Worm (Caenorhabditis elegans) whole organism, late embryonic: Measurements from ENCODE around the gene F48A11.4.

Experiments
- C08G9.2 ChIP-seq: sonication (generic microtip); optimal IDR thresholded peaks from 2 replicates; lab custom pipeline; 2016; ENCODE audit warnings: mild to moderate bottlenecking, missing genetic modification characterization, moderate library complexity, missing compliant biosample characterization
- F13H6.1 ChIP-seq: sonication (generic microtip); optimal IDR thresholded peaks from 2 replicates; lab custom pipeline; 2016; ENCODE audit warnings: missing genetic modification characterization, missing compliant biosample characterization
- K02D7.2 ChIP-seq: sonication (generic microtip); optimal IDR thresholded peaks from 2 replicates; lab custom pipeline; 2017; ENCODE audit warnings: mild to moderate bottlenecking, missing genetic modification characterization, missing compliant biosample characterization
- K09A11.1 ChIP-seq: sonication (generic microtip); optimal IDR thresholded peaks from 2 replicates; lab custom pipeline; 2017; ENCODE audit warnings: antibody characterized with exemption, mild to moderate bottlenecking, missing genetic modification characterization, missing compliant biosample characterization; ENCODE audit not compliant: insufficient read depth
- T23F11.4 ChIP-seq: fragments of 200-800 bp; sonication (Bioruptor generic); optimal IDR thresholded peaks from 2 replicates; lab custom pipeline; 2018; ENCODE audit warnings: mild to moderate bottlenecking, missing genetic modification characterization, missing compliant biosample characterization
- Y22D7AL.16 ChIP-seq: sonication (generic microtip); optimal IDR thresholded peaks from 2 replicates; lab custom pipeline; 2016; ENCODE audit warnings: missing genetic modification characterization, missing compliant biosample characterization
- ahr-1 ChIP-seq: sonication (generic microtip); optimal IDR thresholded peaks from 2 replicates; lab custom pipeline; 2016; ENCODE audit warnings: missing genetic modification characterization, missing compliant biosample characterization
- ama-1 ChIP-seq: fragments of 150-350 bp; optimal IDR thresholded peaks from 2 replicates; lab custom pipeline; 2014
- ceh-2 ChIP-seq: sonication (generic microtip); optimal IDR thresholded peaks from 2 replicates; lab custom pipeline; 2016; ENCODE audit warnings: missing genotype, missing genetic modification characterization, missing compliant biosample characterization
- ceh-22 ChIP-seq: sonication (generic microtip); optimal IDR thresholded peaks from 2 replicates; lab custom pipeline; 2017; ENCODE audit warnings: missing biosample characterization, missing genetic modification characterization
- ceh-24 ChIP-seq: sonication (generic microtip); optimal IDR thresholded peaks from 2 replicates; lab custom pipeline; 2016; ENCODE audit warnings: mild to moderate bottlenecking, missing genetic modification characterization, missing compliant biosample characterization
- ceh-34 ChIP-seq: sonication (generic microtip); optimal IDR thresholded peaks from 2 replicates; lab custom pipeline; 2016; ENCODE audit warnings: mild to moderate bottlenecking, missing genetic modification characterization, missing compliant biosample characterization
- ceh-45 ChIP-seq: fragments of 200-800 bp; sonication (Bioruptor generic); IDR thresholded peaks from 2 replicates; pipeline ENCODE4 v1.3.6; 2022; ENCODE audit warnings: missing genetic modification reagents, missing genetic modification characterization, missing compliant biosample characterization
- ceh-48 ChIP-seq: sonication (generic microtip); optimal IDR thresholded peaks from 2 replicates; lab custom pipeline; 2016; ENCODE audit warnings: missing genetic modification characterization, inconsistent platforms, missing compliant biosample characterization
- ceh-6 ChIP-seq: fragments of 200-800 bp; sonication (Bioruptor generic); optimal IDR thresholded peaks from 2 replicates; lab custom pipeline; 2018; ENCODE audit warnings: mild to moderate bottlenecking, missing genetic modification characterization, missing compliant biosample characterization
- che-1 ChIP-seq: sonication (generic microtip); optimal IDR thresholded peaks from 2 replicates; lab custom pipeline; 2016; ENCODE audit warnings: mild to moderate bottlenecking, missing genetic modification characterization, missing compliant biosample characterization
- dmd-4 ChIP-seq: sonication (generic microtip); optimal IDR thresholded peaks from 2 replicates; lab custom pipeline; 2016; ENCODE audit warnings: borderline replicate concordance, missing genetic modification characterization, missing compliant biosample characterization
- dve-1 ChIP-seq: sonication (generic microtip); optimal IDR thresholded peaks from 2 replicates; lab custom pipeline; 2017; ENCODE audit warnings: antibody characterized with exemption, mild to moderate bottlenecking, missing genetic modification characterization, missing compliant biosample characterization
- elt-2 ChIP-seq: sonication (generic microtip); optimal IDR thresholded peaks from 2 replicates; lab custom pipeline; 2016; ENCODE audit warnings: missing genetic modification reagents, missing genetic modification characterization, missing compliant biosample characterization
- elt-4 ChIP-seq: sonication (generic microtip); optimal IDR thresholded peaks from 2 replicates; lab custom pipeline; 2016; ENCODE audit warnings: missing genetic modification characterization, missing compliant biosample characterization
- ets-4 ChIP-seq: sonication (generic microtip); optimal IDR thresholded peaks from 2 replicates; lab custom pipeline; 2016; ENCODE audit warnings: missing genetic modification characterization, missing compliant biosample characterization
- eyg-1 ChIP-seq: sonication (generic microtip); optimal IDR thresholded peaks from 2 replicates; lab custom pipeline; 2016; ENCODE audit warnings: missing genotype, missing genetic modification characterization, missing compliant biosample characterization
- fax-1 ChIP-seq: sonication (generic microtip); optimal IDR thresholded peaks from 2 replicates; lab custom pipeline; 2016; ENCODE audit warnings: missing genotype, missing genetic modification characterization, missing compliant biosample characterization
- fkh-10 ChIP-seq: fragments of 150-350 bp; optimal IDR thresholded peaks from 2 replicates; lab custom pipeline; 2014; ENCODE audit warnings: missing biosample characterization, missing genetic modification reagents, missing genetic modification characterization
- fkh-6 ChIP-seq: sonication (generic microtip); optimal IDR thresholded peaks from 2 replicates; lab custom pipeline; 2016; ENCODE audit warnings: missing genetic modification characterization, missing compliant biosample characterization
- gmeb-2 ChIP-seq: sonication (generic microtip); optimal IDR thresholded peaks from 2 replicates; lab custom pipeline; 2016; ENCODE audit warnings: missing genetic modification characterization, inconsistent platforms, missing compliant biosample characterization
- hlh-13 ChIP-seq: fragments of 200-800 bp; sonication (Bioruptor generic); optimal IDR thresholded peaks from 2 replicates; lab custom pipeline; 2018; ENCODE audit warnings: mild to moderate bottlenecking, missing genetic modification characterization, missing compliant biosample characterization
- hlh-15 ChIP-seq: sonication (generic microtip); optimal IDR thresholded peaks from 2 replicates; lab custom pipeline; 2016; ENCODE audit warnings: missing genetic modification characterization, missing compliant biosample characterization
- hlh-30 ChIP-seq: sonication (generic microtip); optimal IDR thresholded peaks from 2 replicates; lab custom pipeline; 2017; ENCODE audit warnings: antibody characterized with exemption, missing genetic modification characterization, missing compliant biosample characterization; ENCODE audit not compliant: insufficient read depth
- hlh-6 ChIP-seq: sonication (generic microtip); optimal IDR thresholded peaks from 2 replicates; lab custom pipeline; 2016; ENCODE audit warnings: missing genotype, missing genetic modification characterization, missing compliant biosample characterization
- hlh-8 ChIP-seq: sonication (generic microtip); optimal IDR thresholded peaks from 2 replicates; lab custom pipeline; 2016; ENCODE audit warnings: missing genotype, missing genetic modification characterization, missing compliant biosample characterization
- lin-11 ChIP-seq: fragments of 200-800 bp; sonication (Bioruptor generic); optimal IDR thresholded peaks from 2 replicates; lab custom pipeline; 2018; ENCODE audit warnings: mild to moderate bottlenecking, missing genetic modification characterization, missing compliant biosample characterization
- madf-2 ChIP-seq: sonication (generic microtip); optimal IDR thresholded peaks from 2 replicates; lab custom pipeline; 2017; ENCODE audit warnings: missing genetic modification characterization, missing compliant biosample characterization
- nfya-1 ChIP-seq: sonication (generic microtip); optimal IDR thresholded peaks from 2 replicates; lab custom pipeline; 2017; ENCODE audit warnings: missing genetic modification characterization, mild to moderate bottlenecking, missing compliant biosample characterization, antibody characterized with exemption, moderate library complexity
- nhr-11 ChIP-seq: fragments of 150-350 bp; optimal IDR thresholded peaks from 2 replicates; lab custom pipeline; 2014; ENCODE audit warnings: missing biosample characterization, missing genetic modification characterization
- npax-4 ChIP-seq: sonication (generic microtip); optimal IDR thresholded peaks from 2 replicates; lab custom pipeline; 2016; ENCODE audit warnings: missing genetic modification characterization, missing compliant biosample characterization
- odd-2 ChIP-seq: sonication (generic microtip); optimal IDR thresholded peaks from 2 replicates; lab custom pipeline; 2017; ENCODE audit warnings: antibody characterized with exemption, mild to moderate bottlenecking, missing genetic modification characterization, missing compliant biosample characterization
- pat-9 ChIP-seq: fragments of 200-800 bp; sonication (Bioruptor generic); optimal IDR thresholded peaks from 2 replicates; lab custom pipeline; 2018; ENCODE audit warnings: mild to moderate bottlenecking, missing genetic modification characterization, moderate library complexity, missing compliant biosample characterization
- pax-1 ChIP-seq: fragments of 150-350 bp; optimal IDR thresholded peaks from 2 replicates; lab custom pipeline; 2014; ENCODE audit warnings: missing biosample characterization, missing genetic modification characterization
- pha-2 ChIP-seq: sonication (generic microtip); optimal IDR thresholded peaks from 2 replicates; lab custom pipeline; 2017; ENCODE audit warnings: mild to moderate bottlenecking, missing genetic modification characterization, missing compliant biosample characterization
- pqm-1 ChIP-seq: sonication (generic microtip); optimal IDR thresholded peaks from 2 replicates; lab custom pipeline; 2016; ENCODE audit warnings: missing genetic modification characterization, missing compliant biosample characterization
- pros-1 ChIP-seq: fragments of 150-350 bp; optimal IDR thresholded peaks from 2 replicates; lab custom pipeline; 2014; ENCODE audit warnings: missing biosample characterization, missing genetic modification reagents, missing genetic modification characterization
- ref-2 ChIP-seq: sonication (generic microtip); optimal IDR thresholded peaks from 2 replicates; lab custom pipeline; 2016; ENCODE audit warnings: missing genetic modification characterization, missing compliant biosample characterization
- rnt-1 ChIP-seq: sonication (generic microtip); optimal IDR thresholded peaks from 2 replicates; lab custom pipeline; 2016; ENCODE audit warnings: missing genetic modification characterization, missing compliant biosample characterization
- sdc-2 ChIP-seq: sonication (generic microtip); optimal IDR thresholded peaks from 2 replicates; lab custom pipeline; 2016; ENCODE audit warnings: missing genotype, missing genetic modification characterization, missing compliant biosample characterization
- sox-2 ChIP-seq: fragments of 200-800 bp; sonication (Bioruptor generic); IDR thresholded peaks from 2 replicates; pipeline ENCODE4 v1.3.6; 2022; ENCODE audit warnings: missing genetic modification reagents, missing genetic modification characterization, missing compliant biosample characterization
- sox-4 ChIP-seq: sonication (generic microtip); optimal IDR thresholded peaks from 2 replicates; lab custom pipeline; 2017; ENCODE audit warnings: mild to moderate bottlenecking, missing genetic modification characterization, inconsistent platforms, missing compliant biosample characterization
- tbx-2 ChIP-seq: sonication (generic microtip); optimal IDR thresholded peaks from 2 replicates; lab custom pipeline; 2016; ENCODE audit warnings: missing genetic modification characterization, missing compliant biosample characterization
- tbx-7 ChIP-seq: sonication (generic microtip); optimal IDR thresholded peaks from 2 replicates; lab custom pipeline; 2016; ENCODE audit warnings: missing genotype, missing genetic modification characterization, missing compliant biosample characterization
- ttx-3 ChIP-seq: sonication (generic microtip); optimal IDR thresholded peaks from 2 replicates; lab custom pipeline; 2016; ENCODE audit warnings: missing genetic modification reagents, missing genetic modification characterization, missing compliant biosample characterization
- unc-3 ChIP-seq, 2 experiments: fragments of 200-800 bp in 1 of 2; sonication (Bioruptor generic) in 1 of 2; sonication (generic microtip) in 1 of 2; conservative IDR thresholded peaks in 1 of 2; optimal IDR thresholded peaks in 1 of 2; 2 replicates each; pipeline versions ENCODE4 v1.3.6 to Lab custom; 2016 to 2022; ENCODE audit warnings: missing compliant biosample characterization in 2 of 2, missing genetic modification characterization in 2 of 2, missing genetic modification reagents in 1 of 2
- unc-42 ChIP-seq: sonication (generic microtip); optimal IDR thresholded peaks from 2 replicates; lab custom pipeline; 2016; ENCODE audit warnings: missing genotype, missing genetic modification characterization, missing compliant biosample characterization
- unc-86 ChIP-seq: sonication (generic microtip); optimal IDR thresholded peaks from 2 replicates; lab custom pipeline; 2016; ENCODE audit warnings: missing genetic modification characterization, missing compliant biosample characterization
- zip-5 ChIP-seq: sonication (generic microtip); optimal IDR thresholded peaks from 2 replicates; lab custom pipeline; 2016; ENCODE audit warnings: missing genetic modification characterization, missing compliant biosample characterization

F48A11.4 gene

ce11 chrII:221212-221611 lies 4.8 kb upstream of the F48A11.4 start:
- TF ChIP-seq dmd-4 (tag; lab: Kevin White, UChicago) (no peak), pat-9 (tag; lab: Kevin White, UChicago) (no peak), hlh-6 (tag; lab: Kevin White, UChicago) (no peak), K02D7.2 (tag; lab: Kevin White, UChicago) (no peak), T23F11.4 (no peak), pros-1 (peak; percentile 45), hlh-8 (tag; lab: Kevin White, UChicago) (peak; percentile 1), unc-86 (no peak), odd-2 (tag; lab: Kevin White, UChicago) (no peak), ceh-48 (tag; lab: Kevin White, UChicago) (no peak), F13H6.1 (tag; lab: Kevin White, UChicago) (peak; percentile 2), npax-4 (tag; lab: Kevin White, UChicago) (no peak), ceh-24 (tag; lab: Kevin White, UChicago) (no peak), elt-2 (tag; lab: Kevin White, UChicago) (no peak), eyg-1 (tag; lab: Kevin White, UChicago) (no peak), ref-2 (tag; lab: Kevin White, UChicago) (peak; percentile 35), Y22D7AL.16 (no peak), ahr-1 (tag; lab: Kevin White, UChicago) (no peak), ceh-22 (tag; lab: Kevin White, UChicago) (no peak), unc-42 (tag; lab: Kevin White, UChicago) (peak; percentile 29), ama-1 (lab: Kevin White, UChicago) (no peak), fkh-10 (GFP tag; lab: Kevin White, UChicago) (no peak), hlh-13 (GFP tag; lab: Kevin White, UChicago) (no peak), ttx-3 (tag; lab: Kevin White, UChicago) (no peak), ceh-34 (tag; lab: Kevin White, UChicago) (peak; percentile 69), pha-2 (tag; lab: Kevin White, UChicago) (no peak), hlh-30 (tag; lab: Kevin White, UChicago) (peak; percentile 97), unc-3 (GFP tag; conservative IDR thresholded peaks at IDR 0.05; lab: Robert Waterston, UW) (no peak), unc-3 (tag; optimal IDR thresholded peaks at IDR 0.05; lab: Kevin White, UChicago) (no peak), C08G9.2 (tag; lab: Kevin White, UChicago) (no peak), sdc-2 (tag; lab: Kevin White, UChicago) (peak; percentile 18), sox-2 (GFP tag; lab: Robert Waterston, UW) (no peak), tbx-2 (tag; lab: Kevin White, UChicago) (peak; percentile 64), ceh-45 (GFP tag; lab: Robert Waterston, UW) (no peak), fkh-6 (tag; lab: Kevin White, UChicago) (no peak), rnt-1 (tag; lab: Kevin White, UChicago) (peak; percentile 41), madf-2 (tag; lab: Kevin White, UChicago) (no peak), pax-1 (tag; lab: Kevin White, UChicago) (no peak), ceh-2 (tag; lab: Kevin White, UChicago) (peak; percentile 38), elt-4 (tag; lab: Kevin White, UChicago) (no peak), tbx-7 (tag; lab: Kevin White, UChicago) (no peak), ceh-6 (peak; percentile 8), hlh-15 (tag; lab: Kevin White, UChicago) (no peak), pqm-1 (no peak), sox-4 (tag; lab: Kevin White, UChicago) (no peak), che-1 (tag; lab: Kevin White, UChicago) (no peak), fax-1 (peak; percentile 31), lin-11 (tag; lab: Kevin White, UChicago) (no peak), K09A11.1 (tag; lab: Kevin White, UChicago) (no peak), zip-5 (tag; lab: Kevin White, UChicago) (no peak), nfya-1 (tag; lab: Kevin White, UChicago) (peak; percentile 67), nhr-11 (tag; lab: Kevin White, UChicago) (no peak), dve-1 (no peak), ets-4 (peak; percentile 39), gmeb-2 (tag; lab: Kevin White, UChicago) (no peak)
